Fruit fly (Drosophila melanogaster) whole organism, embryonic: Measurements from ENCODE around the gene CG17571.

ENCODE experiments used
- Antp ChIP-seq: fragments of 200-800 bp; sonication (Bioruptor generic); optimal IDR thresholded peaks from 3 replicates; lab custom pipeline; 2016; ENCODE audit warnings: missing biosample characterization, missing genetic modification characterization
- BtbVII ChIP-seq: fragments of 200-800 bp; sonication (Bioruptor generic); optimal IDR thresholded peaks from 3 replicates; lab custom pipeline; 2017; ENCODE audit warnings: missing biosample characterization, mild to moderate bottlenecking, missing genetic modification characterization
- CG11696 ChIP-seq: fragments of 200-800 bp; sonication (Bioruptor generic); IDR thresholded peaks from 2 replicates; pipeline ENCODE4 v1.3.6; 2022; ENCODE audit warnings: missing biosample characterization, missing genetic modification characterization
- CG13894 ChIP-seq: fragments of 200-800 bp; sonication (Bioruptor generic); optimal IDR thresholded peaks from 3 replicates; lab custom pipeline; 2018; ENCODE audit warnings: missing biosample characterization, mild to moderate bottlenecking, missing genetic modification characterization, moderate library complexity
- CG14050 ChIP-seq: fragments of 200-800 bp; sonication (Bioruptor generic); IDR thresholded peaks from 3 replicates; pipeline ENCODE4 v1.3.6; 2022; ENCODE audit warnings: missing biosample characterization, missing genetic modification characterization
- CG15514 ChIP-seq: fragments of 200-800 bp; sonication (Bioruptor generic); optimal IDR thresholded peaks from 3 replicates; lab custom pipeline; 2017; ENCODE audit warnings: missing biosample characterization, missing genetic modification characterization, mild to moderate bottlenecking, moderate library complexity, missing genetic modification reagents
- CG15696 ChIP-seq: fragments of 200-800 bp; sonication (Bioruptor generic); optimal IDR thresholded peaks from 2 replicates; lab custom pipeline; 2019; ENCODE audit warnings: missing biosample characterization, mild to moderate bottlenecking, missing genetic modification characterization, moderate library complexity
- CG1603 ChIP-seq: fragments of 200-800 bp; sonication (Bioruptor generic); optimal IDR thresholded peaks from 2 replicates; lab custom pipeline; 2019; ENCODE audit warnings: missing biosample characterization, mild to moderate bottlenecking, missing genetic modification characterization, moderate library complexity
- CG17361 ChIP-seq: fragments of 200-800 bp; sonication (Bioruptor generic); IDR thresholded peaks from 3 replicates; pipeline ENCODE4 v1.3.6; 2022; ENCODE audit warnings: missing biosample characterization, missing genetic modification characterization
- CG2678 ChIP-seq: fragments of 200-800 bp; sonication (Bioruptor generic); optimal IDR thresholded peaks from 3 replicates; lab custom pipeline; 2019; ENCODE audit warnings: missing biosample characterization, mild to moderate bottlenecking, missing genetic modification characterization, moderate library complexity
- CG3065 ChIP-seq: fragments of 200-800 bp; sonication (Bioruptor generic); optimal IDR thresholded peaks from 2 replicates; lab custom pipeline; 2016; ENCODE audit warnings: missing biosample characterization, missing genetic modification characterization
- CG31441 ChIP-seq: fragments of 200-800 bp; sonication (Bioruptor generic); IDR thresholded peaks from 2 replicates; pipeline ENCODE4 v1.3.6; 2022; ENCODE audit warnings: missing biosample characterization, missing genetic modification characterization
- CG4424 ChIP-seq: fragments of 200-800 bp; sonication (Bioruptor generic); optimal IDR thresholded peaks from 3 replicates; lab custom pipeline; 2016; ENCODE audit warnings: missing biosample characterization, missing genetic modification characterization
- CG5245 ChIP-seq: fragments of 200-800 bp; sonication (Bioruptor generic); optimal IDR thresholded peaks from 3 replicates; lab custom pipeline; 2016; ENCODE audit warnings: missing biosample characterization, missing genetic modification characterization
- CG6813 ChIP-seq: fragments of 200-800 bp; sonication (Bioruptor generic); optimal IDR thresholded peaks from 2 replicates; lab custom pipeline; 2017; ENCODE audit warnings: missing biosample characterization, missing genetic modification characterization, mild to moderate bottlenecking, moderate library complexity, missing genetic modification reagents
- CG6854 ChIP-seq: fragments of 200-800 bp; sonication (Bioruptor generic); optimal IDR thresholded peaks from 3 replicates; lab custom pipeline; 2017; ENCODE audit warnings: missing biosample characterization, mild to moderate bottlenecking, missing genetic modification characterization
- CG7372 ChIP-seq: fragments of 200-800 bp; sonication (Bioruptor generic); IDR thresholded peaks from 2 replicates; pipeline ENCODE4 v1.3.6; 2022; ENCODE audit warnings: missing biosample characterization, missing genetic modification characterization
- CG7928 ChIP-seq: fragments of 200-800 bp; sonication (Bioruptor generic); optimal IDR thresholded peaks from 2 replicates; lab custom pipeline; 2017; ENCODE audit warnings: missing biosample characterization, mild to moderate bottlenecking, missing genetic modification characterization
- CG7987 ChIP-seq: fragments of 200-800 bp; sonication (Bioruptor generic); optimal IDR thresholded peaks from 2 replicates; lab custom pipeline; 2018; ENCODE audit warnings: missing biosample characterization, mild to moderate bottlenecking, missing genetic modification characterization, moderate library complexity
- CoRest ChIP-seq: fragments of 200-800 bp; sonication (Bioruptor generic); optimal IDR thresholded peaks from 3 replicates; lab custom pipeline; 2018; ENCODE audit warnings: missing biosample characterization, mild to moderate bottlenecking, missing genetic modification characterization, moderate library complexity
- Dll ChIP-seq: fragments of 200-800 bp; sonication (Bioruptor generic); IDR thresholded peaks from 4 replicates; pipeline ENCODE4 v1.3.6; 2022; ENCODE audit warnings: missing biosample characterization, missing genetic modification characterization; ENCODE audit not compliant: partially characterized antibody
- Doc2 ChIP-seq: fragments of 200-800 bp; sonication (Bioruptor generic); IDR thresholded peaks from 2 replicates; pipeline ENCODE4 v1.3.6; 2022; ENCODE audit warnings: missing biosample characterization, missing genetic modification characterization
- Fer1 ChIP-seq: fragments of 200-800 bp; sonication (Bioruptor generic); optimal IDR thresholded peaks from 2 replicates; lab custom pipeline; 2017; ENCODE audit warnings: missing biosample characterization, mild to moderate bottlenecking, missing genetic modification characterization
- Mad ChIP-seq: fragments of 200-800 bp; sonication (Bioruptor generic); optimal IDR thresholded peaks from 2 replicates; lab custom pipeline; 2016; ENCODE audit warnings: missing biosample characterization, missing genetic modification characterization
- Myb ChIP-seq: fragments of 200-800 bp; sonication (Bioruptor generic); optimal IDR thresholded peaks from 2 replicates; lab custom pipeline; 2016; ENCODE audit warnings: missing biosample characterization, missing genetic modification characterization
- PHDP ChIP-seq: fragments of 200-800 bp; sonication (Bioruptor generic); optimal IDR thresholded peaks from 3 replicates; lab custom pipeline; 2018; ENCODE audit warnings: missing biosample characterization, mild to moderate bottlenecking, missing genetic modification characterization, moderate library complexity
- Rx ChIP-seq: fragments of 200-800 bp; sonication (Bioruptor generic); IDR thresholded peaks from 2 replicates; pipeline ENCODE4 v1.3.6; 2022; ENCODE audit warnings: missing biosample characterization, missing genetic modification characterization
- Tbp ChIP-seq: fragments of >200 bp; optimal IDR thresholded peaks from 2 replicates; lab custom pipeline; 2018; ENCODE audit warnings: missing biosample characterization, missing genetic modification characterization
- Usf ChIP-seq: fragments of 200-800 bp; sonication (Bioruptor generic); optimal IDR thresholded peaks from 2 replicates; lab custom pipeline; 2017; ENCODE audit warnings: missing genotype, missing biosample characterization, missing genetic modification characterization
- aop ChIP-seq: fragments of 200-800 bp; sonication (Bioruptor generic); IDR thresholded peaks from 2 replicates; pipeline ENCODE4 v1.3.6; 2022; ENCODE audit warnings: missing biosample characterization, missing genetic modification characterization
- ap ChIP-seq: fragments of 200-800 bp; sonication (Bioruptor generic); IDR thresholded peaks from 2 replicates; pipeline ENCODE4 v1.3.6; 2022; ENCODE audit warnings: missing biosample characterization, missing genetic modification characterization
- ara ChIP-seq: fragments of 200-800 bp; sonication (Bioruptor generic); IDR thresholded peaks from 2 replicates; pipeline ENCODE4 v1.3.6; 2022; ENCODE audit warnings: missing biosample characterization, missing genetic modification characterization
- danr ChIP-seq: fragments of 200-800 bp; sonication (Bioruptor generic); IDR thresholded peaks from 2 replicates; pipeline ENCODE4 v1.3.6; 2022; ENCODE audit warnings: missing biosample characterization, missing genetic modification characterization
- dati ChIP-seq: fragments of 200-800 bp; sonication (Bioruptor generic); IDR thresholded peaks from 2 replicates; pipeline ENCODE4 v1.3.6; 2022; ENCODE audit warnings: missing biosample characterization, missing genetic modification characterization
- dysf ChIP-seq: fragments of 200-800 bp; sonication (Bioruptor generic); IDR thresholded peaks from 3 replicates; pipeline ENCODE4 v1.3.6; 2022; ENCODE audit warnings: missing biosample characterization, missing genetic modification characterization
- fd96Cb ChIP-seq: fragments of 200-800 bp; sonication (Bioruptor generic); optimal IDR thresholded peaks from 2 replicates; lab custom pipeline; 2018; ENCODE audit warnings: missing biosample characterization, mild to moderate bottlenecking, missing genetic modification characterization, moderate library complexity
- ftz-f1 ChIP-seq: fragments of 200-800 bp; sonication (Bioruptor generic); optimal IDR thresholded peaks from 2 replicates; lab custom pipeline; 2016; ENCODE audit warnings: missing biosample characterization, missing genetic modification characterization
- ind ChIP-seq: fragments of 200-800 bp; sonication (Bioruptor generic); optimal IDR thresholded peaks from 3 replicates; lab custom pipeline; 2016; ENCODE audit warnings: missing biosample characterization, missing genetic modification characterization
- inv ChIP-seq: fragments of 200-800 bp; sonication (Bioruptor generic); IDR thresholded peaks from 2 replicates; pipeline ENCODE4 v1.3.6; 2022; ENCODE audit warnings: missing biosample characterization, missing genetic modification characterization; ENCODE audit not compliant: partially characterized antibody
- kni ChIP-seq: fragments of 200-800 bp; sonication (Bioruptor generic); optimal IDR thresholded peaks from 3 replicates; lab custom pipeline; 2017; ENCODE audit warnings: mild to moderate bottlenecking, missing biosample characterization, missing genetic modification reagents, missing genetic modification characterization
- knrl ChIP-seq: fragments of 200-800 bp; sonication (Bioruptor generic); IDR thresholded peaks from 3 replicates; pipeline ENCODE4 v1.3.6; 2022; ENCODE audit warnings: missing biosample characterization, missing genetic modification characterization; ENCODE audit not compliant: partially characterized antibody
- nerfin-2 ChIP-seq: fragments of 200-800 bp; sonication (Bioruptor generic); IDR thresholded peaks from 2 replicates; pipeline ENCODE4 v1.3.6; 2022; ENCODE audit warnings: missing biosample characterization, missing genetic modification characterization; ENCODE audit not compliant: partially characterized antibody
- phol ChIP-seq: fragments of 200-800 bp; sonication (Bioruptor generic); optimal IDR thresholded peaks from 3 replicates; lab custom pipeline; 2018; ENCODE audit warnings: missing biosample characterization, mild to moderate bottlenecking, missing genetic modification characterization, moderate library complexity
- pzg ChIP-seq: fragments of 200-800 bp; sonication (Bioruptor generic); optimal IDR thresholded peaks from 3 replicates; lab custom pipeline; 2018; ENCODE audit warnings: missing biosample characterization, mild to moderate bottlenecking, missing genetic modification characterization, moderate library complexity
- salm ChIP-seq: fragments of 200-800 bp; sonication (Bioruptor generic); optimal IDR thresholded peaks from 2 replicates; lab custom pipeline; 2018; ENCODE audit warnings: missing biosample characterization, mild to moderate bottlenecking, missing genetic modification characterization
- sens-2 ChIP-seq: fragments of 200-800 bp; sonication (Bioruptor generic); IDR thresholded peaks from 2 replicates; pipeline ENCODE4 v1.3.6; 2022; ENCODE audit warnings: missing biosample characterization, missing genetic modification characterization
- shn ChIP-seq: fragments of 200-800 bp; sonication (Bioruptor generic); optimal IDR thresholded peaks from 3 replicates; lab custom pipeline; 2016; ENCODE audit warnings: missing biosample characterization, missing genetic modification characterization
- sr ChIP-seq: fragments of 200-800 bp; sonication (Bioruptor generic); IDR thresholded peaks from 3 replicates; pipeline ENCODE4 v1.3.6; 2022; ENCODE audit warnings: missing biosample characterization, missing genetic modification characterization
- toy ChIP-seq: fragments of 200-800 bp; sonication (Bioruptor generic); IDR thresholded peaks from 2 replicates; pipeline ENCODE4 v1.3.6; 2022; ENCODE audit warnings: missing biosample characterization, missing genetic modification characterization
- vnd ChIP-seq: fragments of 200-800 bp; sonication (Bioruptor generic); IDR thresholded peaks from 3 replicates; pipeline ENCODE4 v1.3.6; 2022; ENCODE audit warnings: missing biosample characterization, missing genetic modification characterization; ENCODE audit not compliant: partially characterized antibody
- zfh2 ChIP-seq: fragments of 200-800 bp; sonication (Bioruptor generic); optimal IDR thresholded peaks from 2 replicates; lab custom pipeline; 2016; ENCODE audit warnings: missing biosample characterization, missing genetic modification characterization

Gene CG17571

DNA sequence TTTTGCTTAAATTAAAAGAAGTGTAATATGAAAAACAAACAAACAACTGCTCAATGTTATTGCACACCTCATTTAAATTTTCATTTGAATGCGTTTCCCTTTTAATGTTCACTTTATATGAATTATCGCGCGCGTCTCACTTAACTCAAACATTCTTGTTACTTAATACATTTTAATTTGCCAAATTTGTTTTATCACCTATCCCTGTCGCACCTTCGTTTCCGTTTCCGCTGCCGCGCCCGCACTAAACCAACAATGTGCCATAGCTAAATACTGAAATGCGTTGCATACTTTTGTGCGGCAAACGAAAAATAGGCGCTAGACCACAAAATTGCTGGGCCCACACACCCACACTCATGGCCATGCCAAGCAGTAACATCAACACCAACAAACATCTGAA lies 30.2 kb upstream of the CG17571 start (continued):
- peak; percentile 67 for TF ChIP-seq CG3065 (GFP tag; lab: Kevin White, UChicago)
- TF ChIP-seq Myb (GFP tag; lab: Kevin White, UChicago) = no peak
- peak; percentile 3 for TF ChIP-seq CG7928 (GFP tag; lab: Kevin White, UChicago)
- no peak for TF ChIP-seq zfh2 (GFP tag; lab: Kevin White, UChicago)
- no peak for TF ChIP-seq aop (GFP tag; lab: Robert Waterston, UW)
- no peak for TF ChIP-seq CG13894 (tag; lab: Kevin White, UChicago)
- peak; percentile 77 for TF ChIP-seq CG6813
- no peak for TF ChIP-seq knrl (GFP tag; lab: Robert Waterston, UW)
- TF ChIP-seq ara (GFP tag; lab: Robert Waterston, UW) = no peak
- TF ChIP-seq PHDP = peak; percentile 81
- TF ChIP-seq pzg (GFP tag; lab: Kevin White, UChicago) = no peak
- no peak for TF ChIP-seq inv (GFP tag; lab: Robert Waterston, UW)
- peak; percentile 49 for TF ChIP-seq phol
- TF ChIP-seq kni (GFP tag; lab: Kevin White, UChicago) = peak; percentile 7
- no peak for TF ChIP-seq CG15696 (tag; lab: Kevin White, UChicago)
- peak; percentile 48 for TF ChIP-seq CoRest (tag; lab: Kevin White, UChicago)
- TF ChIP-seq Tbp = no peak
- no peak for TF ChIP-seq Usf
- TF ChIP-seq ftz-f1 = no peak
- no peak for TF ChIP-seq CG7372 (GFP tag; lab: Robert Waterston, UW)
- TF ChIP-seq fd96Cb (tag; lab: Kevin White, UChicago) = no peak
- no peak for TF ChIP-seq nerfin-2 (GFP tag; lab: Robert Waterston, UW)
- peak; percentile 61 for TF ChIP-seq CG15514 (GFP tag; lab: Kevin White, UChicago)
- peak; percentile 65 for TF ChIP-seq BtbVII
- peak; percentile 19; the same call in 1 of the 3 replicates for TF ChIP-seq CG14050 (GFP tag; lab: Robert Waterston, UW)
- 0 out of 2 replicates have a peak, but pooled peaks have one; percentile 10 for TF ChIP-seq Rx (GFP tag; lab: Robert Waterston, UW)
- peak; percentile 89 for TF ChIP-seq CG7987 (GFP tag; lab: Kevin White, UChicago)
- TF ChIP-seq ind (GFP tag; lab: Kevin White, UChicago) = no peak
- TF ChIP-seq toy (GFP tag; lab: Robert Waterston, UW) = no peak
- TF ChIP-seq vnd (GFP tag; lab: Robert Waterston, UW) = no peak
- TF ChIP-seq Mad = peak; percentile 61
- TF ChIP-seq ap (GFP tag; lab: Robert Waterston, UW) = peak; percentile 74
- TF ChIP-seq danr = 0 out of 2 replicates have a peak, but pooled peaks have one; percentile 46
- peak; percentile 31 for TF ChIP-seq salm (tag; lab: Kevin White, UChicago)
- peak; percentile 61; the same call in 2 of the 3 replicates for TF ChIP-seq sr (GFP tag; lab: Robert Waterston, UW)
- peak; percentile 66 for TF ChIP-seq CG6854 (GFP tag; lab: Kevin White, UChicago)
- peak; percentile 35 for TF ChIP-seq CG2678 (tag; lab: Kevin White, UChicago)
- TF ChIP-seq dati (GFP tag; lab: Robert Waterston, UW) = no peak
- TF ChIP-seq Antp = no peak
- no peak for TF ChIP-seq Doc2
- 0 out of 2 replicates have a peak, but pooled peaks have one; percentile 43 for TF ChIP-seq CG31441 (GFP tag; lab: Robert Waterston, UW)
- peak; percentile 58 for TF ChIP-seq Fer1
- TF ChIP-seq sens-2 = peak; percentile 48; the same call in 1 of the 2 replicates
- TF ChIP-seq CG11696 (GFP tag; lab: Robert Waterston, UW) = peak; percentile 48; the same call in 1 of the 2 replicates
- no peak for TF ChIP-seq CG17361
- TF ChIP-seq CG4424 = peak; percentile 50
- TF ChIP-seq Dll (GFP tag; lab: Robert Waterston, UW) = no peak
- TF ChIP-seq CG5245 (GFP tag; lab: Kevin White, UChicago) = no peak
- TF ChIP-seq shn = peak; percentile 37
- peak; percentile 83 for TF ChIP-seq CG1603 (tag; lab: Kevin White, UChicago)
- peak; percentile 23; the same call in 1 of the 3 replicates for TF ChIP-seq dysf (GFP tag; lab: Robert Waterston, UW)
